Worm (Caenorhabditis elegans) whole organism, L3 larva: ENCODE data around the gene tag-10.

Experiments used
- elt-2 ChIP-seq: sonication (generic microtip); optimal IDR thresholded peaks from 2 replicates; lab custom pipeline; 2016; ENCODE audit warnings: missing genetic modification reagents, mild to moderate bottlenecking, missing genetic modification characterization, missing compliant biosample characterization
- jun-1 ChIP-seq: fragments of 150-350 bp; optimal IDR thresholded peaks from 2 replicates; lab custom pipeline; 2014; ENCODE audit warnings: missing biosample characterization, missing genetic modification reagents, missing genetic modification characterization
- lin-15B ChIP-seq: fragments of 150-350 bp; optimal IDR thresholded peaks from 2 replicates; lab custom pipeline; 2014; ENCODE audit warnings: missing biosample characterization, missing genetic modification characterization
- lsy-12 ChIP-seq: sonication (generic microtip); optimal IDR thresholded peaks from 2 replicates; lab custom pipeline; 2016; ENCODE audit warnings: mild to moderate bottlenecking, missing genetic modification characterization, missing compliant biosample characterization
- nhr-25 ChIP-seq: sonication (generic microtip); optimal IDR thresholded peaks from 2 replicates; lab custom pipeline; 2017; ENCODE audit warnings: missing biosample characterization, missing genetic modification characterization
- pqm-1 ChIP-seq: fragments of 150-350 bp; optimal IDR thresholded peaks from 2 replicates; lab custom pipeline; 2017; ENCODE audit warnings: missing biosample characterization, missing genetic modification characterization, inconsistent platforms

ce11 chrII:13609655-13610054 lies 22.7 kb upstream of the tag-10 start, which contains the start of gene gst-20:
- TF ChIP-seq lin-15B (tag; lab: Kevin White, UChicago): no peak
- TF ChIP-seq jun-1 (tag; lab: Kevin White, UChicago): peak; percentile 14
- TF ChIP-seq elt-2 (tag; lab: Kevin White, UChicago): peak; percentile 64
- peak; percentile 49 for TF ChIP-seq pqm-1 (tag; lab: Kevin White, UChicago)
- no peak for TF ChIP-seq lsy-12 (tag; lab: Kevin White, UChicago)
- TF ChIP-seq nhr-25: peak; percentile 64
